Worm (Caenorhabditis elegans) whole organism, early embryonic: Measurements from ENCODE around the gene fbxa-111.
"Not testable (repeated sequence)": the region's sequence is repeated elsewhere in the genome, so short reads cannot be mapped to it uniquely, and the experiment has no call there.

ENCODE experiments used
- B0310.2 ChIP-seq: sonication (generic microtip); optimal IDR thresholded peaks from 2 replicates; lab custom pipeline; 2016; ENCODE audit warnings: mild to moderate bottlenecking, missing genetic modification characterization, missing compliant biosample characterization
- F13C5.2 ChIP-seq: sonication (generic microtip); optimal IDR thresholded peaks from 2 replicates; lab custom pipeline; 2017; ENCODE audit warnings: mild to moderate bottlenecking, missing genetic modification characterization, inconsistent platforms, missing compliant biosample characterization
- aly-1 ChIP-seq: sonication (generic microtip); optimal IDR thresholded peaks from 2 replicates; lab custom pipeline; 2016; ENCODE audit warnings: missing genetic modification characterization, missing compliant biosample characterization
- ama-1 ChIP-seq: fragments of 150-350 bp; optimal IDR thresholded peaks from 2 replicates; lab custom pipeline; 2014
- ceh-13 ChIP-seq: fragments of 200-800 bp; sonication (Bioruptor generic); optimal IDR thresholded peaks from 2 replicates; lab custom pipeline; 2018; ENCODE audit warnings: mild to moderate bottlenecking, missing genetic modification characterization, missing compliant biosample characterization
- ets-7 ChIP-seq: sonication (generic microtip); optimal IDR thresholded peaks from 2 replicates; lab custom pipeline; 2016; ENCODE audit warnings: missing genotype, missing genetic modification characterization, missing compliant biosample characterization
- flt-1 ChIP-seq: fragments of 200-800 bp; sonication (Bioruptor generic); IDR thresholded peaks from 2 replicates; pipeline ENCODE4 v1.3.6; 2022; ENCODE audit warnings: missing genetic modification characterization, missing compliant biosample characterization
- hmbx-1 ChIP-seq: sonication (generic microtip); optimal IDR thresholded peaks from 2 replicates; lab custom pipeline; 2016; ENCODE audit warnings: mild to moderate bottlenecking, missing genetic modification characterization, missing compliant biosample characterization
- hmg-4 ChIP-seq: fragments of 200-800 bp; sonication (Bioruptor generic); optimal IDR thresholded peaks from 2 replicates; lab custom pipeline; 2018; ENCODE audit warnings: mild to moderate bottlenecking, missing genetic modification characterization, missing compliant biosample characterization
- hnd-1 ChIP-seq: sonication (generic microtip); optimal IDR thresholded peaks from 2 replicates; lab custom pipeline; 2016; ENCODE audit warnings: missing genetic modification characterization, missing compliant biosample characterization
- pes-1 ChIP-seq: fragments of 200-800 bp; sonication (Bioruptor generic); IDR thresholded peaks from 2 replicates; pipeline ENCODE4 v1.3.6; 2022; ENCODE audit warnings: missing genetic modification reagents, missing genetic modification characterization, missing compliant biosample characterization
- scrt-1 ChIP-seq: fragments of 200-800 bp; sonication (Bioruptor generic); IDR thresholded peaks from 2 replicates; pipeline ENCODE4 v1.3.6; 2022; ENCODE audit warnings: missing genetic modification characterization, missing compliant biosample characterization
- tbx-37 ChIP-seq: fragments of 200-800 bp; sonication (Bioruptor generic); conservative IDR thresholded peaks from 2 replicates; pipeline ENCODE4 v1.3.6; 2022; ENCODE audit warnings: missing genetic modification reagents, missing genetic modification characterization, missing compliant biosample characterization
- tra-4 ChIP-seq: sonication (generic microtip); optimal IDR thresholded peaks from 2 replicates; lab custom pipeline; 2017; ENCODE audit warnings: missing genetic modification characterization, missing compliant biosample characterization

DNA sequence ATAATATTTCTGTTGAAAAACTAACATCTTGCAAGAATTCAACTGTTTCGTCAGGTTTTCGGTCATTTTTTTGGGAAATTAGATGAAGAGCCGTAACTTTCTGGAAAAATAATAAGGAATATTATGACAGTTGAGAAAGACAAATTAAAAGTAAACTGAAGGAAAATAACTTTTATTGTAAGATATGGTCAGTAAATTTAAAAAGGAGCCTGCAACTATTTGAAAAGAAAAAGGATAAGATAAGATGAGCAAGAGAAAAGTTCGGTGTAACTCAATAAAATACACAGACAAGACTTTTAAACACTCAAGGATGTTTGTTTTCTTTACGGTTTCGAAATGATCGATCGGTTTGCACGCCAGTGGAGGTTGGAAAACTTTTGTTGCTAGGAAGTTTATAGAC is at the start of gene fbxa-111:
- TF ChIP-seq hmbx-1 (tag; lab: Kevin White, UChicago); tra-4 (tag; lab: Kevin White, UChicago); ama-1 (lab: Kevin White, UChicago); hmg-4 (GFP tag; lab: Kevin White, UChicago); F13C5.2 (tag; lab: Kevin White, UChicago); aly-1 (tag; lab: Kevin White, UChicago); flt-1 (GFP tag; lab: Robert Waterston, UW); tbx-37 (GFP tag; lab: Robert Waterston, UW); ets-7 (tag; lab: Kevin White, UChicago); B0310.2 (tag; lab: Kevin White, UChicago); pes-1; hnd-1 (tag; lab: Kevin White, UChicago); scrt-1 (GFP tag; lab: Robert Waterston, UW); ceh-13 (GFP tag; lab: Kevin White, UChicago): not testable (repeated sequence)
